Worm (Caenorhabditis elegans) whole organism, midembryonic: ENCODE results near the gene dnj-5.

Source experiments
- cog-1 ChIP-seq: sonication (generic microtip); optimal IDR thresholded peaks from 2 replicates; lab custom pipeline; 2016; ENCODE audit warnings: missing genetic modification characterization, missing compliant biosample characterization
- flt-1 ChIP-seq: fragments of 200-800 bp; sonication (Bioruptor generic); IDR thresholded peaks from 2 replicates; pipeline ENCODE4 v1.3.6; 2022; ENCODE audit warnings: missing genetic modification characterization, missing compliant biosample characterization
- klf-2 ChIP-seq: fragments of 200-800 bp; sonication (Bioruptor generic); conservative IDR thresholded peaks from 2 replicates; pipeline ENCODE4 v1.3.6; 2022; ENCODE audit warnings: missing genetic modification reagents, missing genetic modification characterization, missing compliant biosample characterization
- med-1 ChIP-seq: sonication (generic microtip); optimal IDR thresholded peaks from 2 replicates; lab custom pipeline; 2017; ENCODE audit warnings: missing genetic modification characterization, mild to moderate bottlenecking, missing compliant biosample characterization, antibody characterized with exemption, missing genetic modification reagents; ENCODE audit not compliant: insufficient read depth
- ref-1 ChIP-seq: fragments of 200-800 bp; sonication (Bioruptor generic); conservative IDR thresholded peaks from 2 replicates; pipeline ENCODE4 v1.3.6; 2022; ENCODE audit warnings: missing genetic modification reagents, missing genetic modification characterization, missing compliant biosample characterization
- ztf-23 ChIP-seq: fragments of 200-800 bp; sonication (Bioruptor generic); IDR thresholded peaks from 2 replicates; pipeline ENCODE4 v1.3.6; 2022; ENCODE audit warnings: missing genetic modification reagents, missing genetic modification characterization, missing compliant biosample characterization
- ztf-29 ChIP-seq: fragments of 200-800 bp; sonication (Bioruptor generic); IDR thresholded peaks from 2 replicates; pipeline ENCODE4 v1.3.6; 2022; ENCODE audit warnings: missing genetic modification reagents, missing genetic modification characterization, missing compliant biosample characterization

ce11 chrII:6891176-6891575 lies 33.1 kb upstream of the dnj-5 start:
- TF ChIP-seq klf-2 (GFP tag; lab: Robert Waterston, UW) (no peak), flt-1 (GFP tag; lab: Robert Waterston, UW) (no peak), ref-1 (GFP tag; lab: Robert Waterston, UW) (no peak), ztf-29 (GFP tag; lab: Robert Waterston, UW) (no peak), cog-1 (tag; lab: Kevin White, UChicago) (no peak), ztf-23 (GFP tag; lab: Robert Waterston, UW) (no peak), med-1 (GFP tag; lab: Kevin White, UChicago) (no peak)
